Fruit fly (Drosophila melanogaster) whole organism, prepupa: ENCODE data around the gene Phs.

ENCODE experiments used
- Blimp-1 ChIP-seq: fragments of 200-800 bp; sonication (Bioruptor generic); optimal IDR thresholded peaks from 3 replicates; lab custom pipeline; 2017; ENCODE audit warnings: missing biosample characterization, missing genetic modification characterization, mild to moderate bottlenecking, moderate library complexity, missing genetic modification reagents
- CG10631 ChIP-seq: fragments of 200-800 bp; sonication (Bioruptor generic); optimal IDR thresholded peaks from 2 replicates; lab custom pipeline; 2016; ENCODE audit warnings: missing biosample characterization, missing genetic modification characterization
- CG10669 ChIP-seq: fragments of 200-800 bp; sonication (Bioruptor generic); optimal IDR thresholded peaks from 3 replicates; lab custom pipeline; 2018; ENCODE audit warnings: missing biosample characterization, mild to moderate bottlenecking, missing genetic modification characterization, moderate library complexity
- CG11294 ChIP-seq: fragments of 200-800 bp; sonication (Bioruptor generic); IDR thresholded peaks from 2 replicates; pipeline ENCODE4 v1.3.6; 2022; ENCODE audit warnings: missing biosample characterization, missing genetic modification characterization
- CG11762 ChIP-seq: fragments of 200-800 bp; sonication (Bioruptor generic); optimal IDR thresholded peaks from 3 replicates; lab custom pipeline; 2016; ENCODE audit warnings: missing biosample characterization, missing genetic modification characterization; ENCODE audit not compliant: insufficient read depth
- CG11902 ChIP-seq: fragments of 200-800 bp; sonication (Bioruptor generic); optimal IDR thresholded peaks from 3 replicates; lab custom pipeline; 2016; ENCODE audit warnings: missing biosample characterization, missing genetic modification characterization
- CG15336 ChIP-seq: fragments of 200-800 bp; sonication (Bioruptor generic); IDR thresholded peaks from 2 replicates; pipeline ENCODE4 v1.3.6; 2022; ENCODE audit warnings: missing biosample characterization, missing genetic modification characterization
- CG1621 ChIP-seq: fragments of 200-800 bp; sonication (Bioruptor generic); optimal IDR thresholded peaks from 3 replicates; lab custom pipeline; 2018; ENCODE audit warnings: missing biosample characterization, mild to moderate bottlenecking, missing genetic modification characterization
- CG32006 ChIP-seq: fragments of 200-800 bp; sonication (Bioruptor generic); optimal IDR thresholded peaks from 3 replicates; lab custom pipeline; 2017; ENCODE audit warnings: missing biosample characterization, mild to moderate bottlenecking, missing genetic modification characterization
- CG34406 ChIP-seq: fragments of 200-800 bp; sonication (Bioruptor generic); optimal IDR thresholded peaks from 3 replicates; lab custom pipeline; 2016; ENCODE audit warnings: missing biosample characterization, missing genetic modification characterization
- CG4318 ChIP-seq: fragments of 200-800 bp; sonication (Bioruptor generic); optimal IDR thresholded peaks from 3 replicates; lab custom pipeline; 2017; ENCODE audit warnings: missing biosample characterization, mild to moderate bottlenecking, missing genetic modification characterization
- CG6163 ChIP-seq: fragments of 200-800 bp; sonication (Bioruptor generic); IDR thresholded peaks from 3 replicates; pipeline ENCODE4 v1.3.6; 2022; ENCODE audit warnings: missing biosample characterization, missing genetic modification characterization
- CG6276 ChIP-seq: fragments of 200-800 bp; sonication (Bioruptor generic); optimal IDR thresholded peaks from 2 replicates; lab custom pipeline; 2017; ENCODE audit warnings: missing biosample characterization, mild to moderate bottlenecking, missing genetic modification characterization
- CG6792 ChIP-seq: fragments of 200-800 bp; sonication (Bioruptor generic); optimal IDR thresholded peaks from 3 replicates; lab custom pipeline; 2016; ENCODE audit warnings: missing biosample characterization, missing genetic modification characterization
- CG7368 ChIP-seq: fragments of 200-800 bp; sonication (Bioruptor generic); optimal IDR thresholded peaks from 3 replicates; lab custom pipeline; 2016; ENCODE audit warnings: missing biosample characterization, missing genetic modification characterization
- CG8119 ChIP-seq: fragments of 200-800 bp; sonication (Bioruptor generic); IDR thresholded peaks from 3 replicates; pipeline ENCODE4 v1.3.6; 2022; ENCODE audit warnings: missing biosample characterization, missing genetic modification characterization
- Eip78C ChIP-seq: fragments of 200-800 bp; sonication (Bioruptor generic); peaks from one replicate; lab custom pipeline; 2016; ENCODE audit warnings: missing biosample characterization, missing genetic modification characterization
- Eip93F ChIP-seq: fragments of 200-800 bp; sonication (Bioruptor generic); optimal IDR thresholded peaks from 2 replicates; lab custom pipeline; 2016; ENCODE audit warnings: missing biosample characterization, mild to moderate bottlenecking, missing genetic modification characterization
- Gug ChIP-seq: fragments of 200-800 bp; sonication (Bioruptor generic); IDR thresholded peaks from 2 replicates; pipeline ENCODE4 v1.3.6; 2022; ENCODE audit warnings: missing biosample characterization, missing genetic modification characterization
- Hr39 ChIP-seq: fragments of 200-800 bp; sonication (Bioruptor generic); optimal IDR thresholded peaks from 2 replicates; lab custom pipeline; 2016; ENCODE audit warnings: missing biosample characterization, missing genetic modification characterization
- Hr4 ChIP-seq: fragments of 200-800 bp; sonication (Bioruptor generic); optimal IDR thresholded peaks from 3 replicates; lab custom pipeline; 2016; ENCODE audit warnings: missing biosample characterization, missing genetic modification characterization
- Lpt ChIP-seq: fragments of 200-800 bp; sonication (Bioruptor generic); optimal IDR thresholded peaks from 3 replicates; lab custom pipeline; 2016; ENCODE audit warnings: missing biosample characterization, missing genetic modification characterization
- Sox14 ChIP-seq: fragments of 200-800 bp; sonication (Bioruptor generic); optimal IDR thresholded peaks from 3 replicates; lab custom pipeline; 2016; ENCODE audit warnings: missing biosample characterization, missing genetic modification characterization
- Sox15 ChIP-seq: fragments of 200-800 bp; sonication (Bioruptor generic); optimal IDR thresholded peaks from 3 replicates; lab custom pipeline; 2016; ENCODE audit warnings: missing biosample characterization, missing genetic modification characterization
- achi ChIP-seq: fragments of 200-800 bp; sonication (Bioruptor generic); optimal IDR thresholded peaks from 3 replicates; lab custom pipeline; 2016; ENCODE audit warnings: missing biosample characterization, missing genetic modification characterization
- acj6 ChIP-seq: fragments of 200-800 bp; sonication (Bioruptor generic); optimal IDR thresholded peaks from 3 replicates; lab custom pipeline; 2016; ENCODE audit warnings: missing biosample characterization, missing genetic modification characterization
- cyc ChIP-seq: fragments of 200-800 bp; sonication (Bioruptor generic); optimal IDR thresholded peaks from 3 replicates; lab custom pipeline; 2016; ENCODE audit warnings: missing biosample characterization, missing genetic modification characterization
- dac ChIP-seq: fragments of 200-800 bp; sonication (Bioruptor generic); optimal IDR thresholded peaks from 2 replicates; lab custom pipeline; 2017; ENCODE audit warnings: missing biosample characterization, mild to moderate bottlenecking, missing genetic modification characterization
- dsx ChIP-seq: fragments of 200-800 bp; optimal IDR thresholded peaks from 3 replicates; lab custom pipeline; 2019; ENCODE audit warnings: missing biosample characterization, mild to moderate bottlenecking, missing genetic modification characterization, moderate library complexity; ENCODE audit not compliant: poor library complexity, severe bottlenecking
- fd59A ChIP-seq: fragments of 200-800 bp; sonication (Bioruptor generic); optimal IDR thresholded peaks from 2 replicates; lab custom pipeline; 2017; ENCODE audit warnings: missing biosample characterization, mild to moderate bottlenecking, missing genetic modification characterization, missing genetic modification reagents
- fkh ChIP-seq: fragments of 200-800 bp; sonication (Bioruptor generic); optimal IDR thresholded peaks from 3 replicates; lab custom pipeline; 2017; ENCODE audit warnings: missing biosample characterization, mild to moderate bottlenecking, missing genetic modification characterization, moderate library complexity
- net ChIP-seq: fragments of 200-800 bp; sonication (Bioruptor generic); optimal IDR thresholded peaks from 3 replicates; lab custom pipeline; 2016; ENCODE audit warnings: missing biosample characterization, missing genetic modification characterization
- pdm3 ChIP-seq: fragments of 200-800 bp; sonication (Bioruptor generic); optimal IDR thresholded peaks from 3 replicates; lab custom pipeline; 2016; ENCODE audit warnings: missing biosample characterization, missing genetic modification characterization
- salr ChIP-seq, 2 experiments: fragments of 200-800 bp; sonication (Bioruptor generic); optimal IDR thresholded peaks; 3 replicates each; lab custom pipeline; 2016 to 2018; ENCODE audit warnings: missing biosample characterization in 2 of 2, missing genetic modification characterization in 2 of 2, mild to moderate bottlenecking in 1 of 2
- spab ChIP-seq: fragments of 200-800 bp; sonication (Bioruptor generic); optimal IDR thresholded peaks from 2 replicates; lab custom pipeline; 2017; ENCODE audit warnings: missing biosample characterization, mild to moderate bottlenecking, missing genetic modification characterization, missing genetic modification reagents
- ss ChIP-seq, 2 experiments: fragments of 200-800 bp; sonication (Bioruptor generic); optimal IDR thresholded peaks; 2 replicates in 1 of 2; 3 replicates in 1 of 2; lab custom pipeline; 2017 to 2018; ENCODE audit warnings: mild to moderate bottlenecking in 2 of 2, missing biosample characterization in 2 of 2, missing genetic modification characterization in 2 of 2, moderate library complexity in 1 of 2
- svp ChIP-seq: fragments of 200-800 bp; sonication (Bioruptor generic); peaks from one replicate; lab custom pipeline; 2016; ENCODE audit warnings: missing biosample characterization, missing genetic modification characterization
- topi ChIP-seq: fragments of 200-800 bp; sonication (Bioruptor generic); optimal IDR thresholded peaks from 3 replicates; lab custom pipeline; 2016; ENCODE audit warnings: missing biosample characterization, missing genetic modification characterization

Phs gene

DNA sequence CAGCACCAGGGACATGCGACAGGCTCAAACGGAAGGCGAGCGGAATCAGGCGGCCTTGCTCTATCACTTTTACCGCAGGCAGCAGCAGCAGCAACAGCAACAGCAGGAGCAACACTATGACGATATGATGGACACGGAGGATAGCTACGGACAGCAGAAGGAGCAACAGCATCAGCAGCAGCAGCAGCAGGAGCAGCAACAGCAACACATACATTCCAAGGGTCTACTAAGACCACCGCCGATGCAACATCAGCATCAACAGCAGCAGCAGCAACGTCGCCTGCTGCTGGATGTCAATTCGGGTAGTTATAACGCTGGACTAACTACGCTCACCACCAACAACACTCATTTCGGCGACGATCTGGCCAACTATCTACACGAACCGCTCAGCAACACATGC, 14.7 kb upstream of the Phs start:
- no peak for TF ChIP-seq topi (GFP tag; lab: Kevin White, UChicago)
- TF ChIP-seq Blimp-1: no peak
- no peak for TF ChIP-seq Lpt (GFP tag; lab: Kevin White, UChicago)
- no peak for TF ChIP-seq CG1621 (tag; lab: Kevin White, UChicago)
- TF ChIP-seq CG6792 (GFP tag; lab: Kevin White, UChicago): no peak
- no peak for TF ChIP-seq CG34406
- no peak for TF ChIP-seq dac
- TF ChIP-seq ss (GFP tag; optimal IDR thresholded peaks at IDR 0.05; lab: Kevin White, UChicago): no peak
- TF ChIP-seq CG11762 (GFP tag; lab: Kevin White, UChicago): no peak
- TF ChIP-seq cyc (GFP tag; lab: Kevin White, UChicago): no peak
- TF ChIP-seq Sox15 (GFP tag; lab: Kevin White, UChicago): no peak
- no peak for TF ChIP-seq acj6 (GFP tag; lab: Kevin White, UChicago)

DNA sequence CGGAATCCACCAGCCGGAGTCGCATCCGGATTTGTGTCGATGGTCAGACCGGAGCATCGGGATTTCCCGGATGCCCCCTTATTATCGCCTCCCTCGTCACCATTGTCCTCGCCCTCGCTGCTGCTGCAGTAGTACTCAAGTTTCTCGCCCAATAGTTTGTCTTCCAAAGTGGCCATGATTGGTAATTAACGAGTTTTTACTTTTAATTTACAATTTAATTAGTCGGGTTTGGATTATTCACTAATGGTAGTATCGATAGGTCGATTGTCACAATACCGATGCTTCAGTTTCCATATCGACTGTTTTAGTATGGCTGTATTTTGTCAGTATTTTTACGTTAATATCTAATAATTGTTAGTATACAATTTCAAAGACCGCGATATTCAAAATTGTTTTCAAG, 9.6 kb upstream of the Phs start, which contains the start of gene CG7650:
CG7650 (minus strand) TSS at position 278 of the 400 bp plus-strand sequence.
- no peak for TF ChIP-seq net
- TF ChIP-seq salr (GFP tag; optimal IDR thresholded peaks at IDR 0.05; lab: Kevin White, UChicago): no peak
- TF ChIP-seq CG10669 (GFP tag; lab: Kevin White, UChicago): no peak
- peak; percentile 86 for TF ChIP-seq CG1621 (tag; lab: Kevin White, UChicago)
- TF ChIP-seq Eip93F (GFP tag; lab: Kevin White, UChicago): no peak
- TF ChIP-seq Eip78C (GFP tag; lab: Kevin White, UChicago): no peak
- no peak for TF ChIP-seq pdm3 (GFP tag; lab: Kevin White, UChicago)
- no peak for TF ChIP-seq fkh
- no peak for TF ChIP-seq cyc (GFP tag; lab: Kevin White, UChicago)
- TF ChIP-seq spab: no peak
- peak; percentile 3 for TF ChIP-seq Sox14 (GFP tag; lab: Kevin White, UChicago)
- TF ChIP-seq Gug: no peak

DNA sequence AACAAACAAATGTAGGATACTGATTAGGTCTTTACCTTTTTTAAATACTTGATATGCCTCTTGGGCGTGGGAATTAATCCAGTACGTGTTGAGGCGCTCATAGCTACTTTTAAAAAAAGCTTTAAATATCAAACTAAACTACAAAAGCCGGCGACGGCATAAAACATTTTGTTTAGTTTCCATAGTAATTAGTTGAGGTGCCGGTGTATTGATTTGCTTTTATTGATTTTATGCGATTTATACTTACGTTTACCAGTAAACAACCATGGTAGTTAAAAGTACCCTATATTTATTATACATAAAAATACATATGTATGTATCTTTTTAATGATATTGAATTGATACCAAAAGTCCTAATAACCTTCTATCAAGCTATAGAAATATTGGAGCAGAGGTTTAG, 7.0 kb upstream of the Phs start, which contains the start of gene CG13449:
CG13449 (minus strand) TSS at position 101 of the 400 bp plus-strand sequence.
- no peak for TF ChIP-seq cyc (GFP tag; lab: Kevin White, UChicago)
- TF ChIP-seq spab: no peak
- TF ChIP-seq CG4318 (GFP tag; lab: Kevin White, UChicago): no peak
- TF ChIP-seq CG15336 (GFP tag; lab: Robert Waterston, UW): no peak
- no peak for TF ChIP-seq CG7368 (GFP tag; lab: Kevin White, UChicago)
- no peak for TF ChIP-seq Hr39 (GFP tag; lab: Kevin White, UChicago)
- TF ChIP-seq dsx: no peak
- no peak for TF ChIP-seq Eip93F (GFP tag; lab: Kevin White, UChicago)
- no peak for TF ChIP-seq Eip78C (GFP tag; lab: Kevin White, UChicago)
- no peak for TF ChIP-seq ss (GFP tag; optimal IDR thresholded peaks at IDR 0.05; lab: Kevin White, UChicago)
- TF ChIP-seq topi (GFP tag; lab: Kevin White, UChicago): no peak
- TF ChIP-seq svp (GFP tag; lab: Kevin White, UChicago): no peak
- no peak for TF ChIP-seq CG11762 (GFP tag; lab: Kevin White, UChicago)
- no peak for TF ChIP-seq fd59A (GFP tag; lab: Kevin White, UChicago)
- TF ChIP-seq pdm3 (GFP tag; lab: Kevin White, UChicago): no peak
- TF ChIP-seq CG11902 (GFP tag; lab: Kevin White, UChicago): no peak
- no peak for TF ChIP-seq Lpt (GFP tag; lab: Kevin White, UChicago)

DNA sequence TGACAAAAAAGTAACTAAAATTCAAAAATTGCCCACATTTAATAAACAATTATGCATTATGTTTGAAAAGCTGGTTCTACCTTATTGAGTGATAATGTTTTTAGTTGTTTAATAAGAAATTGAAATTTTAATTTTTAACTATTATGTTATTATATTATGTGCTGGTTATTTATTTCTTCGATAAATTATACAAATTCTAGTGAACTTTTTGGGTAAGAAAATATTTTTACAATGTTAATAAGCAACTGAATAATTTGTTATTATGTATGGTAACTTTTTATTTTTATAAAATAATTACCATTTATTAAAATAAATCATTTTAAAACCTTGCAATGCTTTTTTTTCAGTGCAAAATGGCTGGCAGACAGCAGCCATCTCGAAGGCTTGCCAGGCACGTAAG, 3.2 kb upstream of the Phs start:
- TF ChIP-seq CG11294 (GFP tag; lab: Robert Waterston, UW): no peak
- no peak for TF ChIP-seq Eip93F (GFP tag; lab: Kevin White, UChicago)
- no peak for TF ChIP-seq Hr4 (GFP tag; lab: Kevin White, UChicago)
- no peak for TF ChIP-seq CG6163 (GFP tag; lab: Robert Waterston, UW)
- TF ChIP-seq fd59A (GFP tag; lab: Kevin White, UChicago): no peak
- no peak for TF ChIP-seq CG11762 (GFP tag; lab: Kevin White, UChicago)
- no peak for TF ChIP-seq CG32006 (GFP tag; lab: Kevin White, UChicago)
- no peak for TF ChIP-seq achi
- TF ChIP-seq CG10631 (GFP tag; lab: Kevin White, UChicago): no peak
- TF ChIP-seq CG8119 (GFP tag; lab: Robert Waterston, UW): no peak
- no peak for TF ChIP-seq svp (GFP tag; lab: Kevin White, UChicago)
- TF ChIP-seq CG6276 (GFP tag; lab: Kevin White, UChicago): no peak
- no peak for TF ChIP-seq CG1621 (tag; lab: Kevin White, UChicago)
- TF ChIP-seq CG7368 (GFP tag; lab: Kevin White, UChicago): no peak
- TF ChIP-seq salr (GFP tag; optimal IDR thresholded peaks at IDR 0.05; lab: Kevin White, UChicago): no peak
- TF ChIP-seq dac: no peak
